Worm (Caenorhabditis elegans) whole organism, L3 larva: ENCODE data around the gene irld-24.

ENCODE experiments used
- ama-1 ChIP-seq: fragments of 150-350 bp; optimal IDR thresholded peaks from 2 replicates; lab custom pipeline; 2018
- ceh-16 ChIP-seq: sonication (generic microtip); optimal IDR thresholded peaks from 2 replicates; lab custom pipeline; 2017; ENCODE audit warnings: missing biosample characterization, missing genetic modification characterization
- ceh-28 ChIP-seq: fragments of 150-350 bp; optimal IDR thresholded peaks from 2 replicates; lab custom pipeline; 2014; ENCODE audit warnings: missing biosample characterization, missing genetic modification reagents, missing genetic modification characterization
- ceh-9 ChIP-seq: sonication (generic microtip); optimal IDR thresholded peaks from 2 replicates; lab custom pipeline; 2018; ENCODE audit warnings: missing biosample characterization, missing genetic modification characterization
- egl-5 ChIP-seq: fragments of 150-350 bp; optimal IDR thresholded peaks from 2 replicates; lab custom pipeline; 2017; ENCODE audit warnings: missing biosample characterization, missing genetic modification reagents, missing genetic modification characterization, inconsistent platforms
- elt-1 ChIP-seq: fragments of 150-350 bp; optimal IDR thresholded peaks from 2 replicates; lab custom pipeline; 2014; ENCODE audit warnings: missing biosample characterization, missing genetic modification characterization
- elt-2 ChIP-seq: sonication (generic microtip); optimal IDR thresholded peaks from 2 replicates; lab custom pipeline; 2016; ENCODE audit warnings: missing genetic modification reagents, mild to moderate bottlenecking, missing genetic modification characterization, missing compliant biosample characterization
- fos-1 ChIP-seq: fragments of 150-350 bp; optimal IDR thresholded peaks from 2 replicates; lab custom pipeline; 2014; ENCODE audit warnings: missing biosample characterization, missing genetic modification characterization
- hmg-11 ChIP-seq: sonication (generic microtip); optimal IDR thresholded peaks from 2 replicates; lab custom pipeline; 2016; ENCODE audit warnings: missing genetic modification characterization, missing compliant biosample characterization
- lin-15B ChIP-seq: fragments of 150-350 bp; optimal IDR thresholded peaks from 2 replicates; lab custom pipeline; 2014; ENCODE audit warnings: missing biosample characterization, missing genetic modification characterization
- lin-39 ChIP-seq: fragments of 150-350 bp; optimal IDR thresholded peaks from 2 replicates; lab custom pipeline; 2018; ENCODE audit warnings: missing biosample characterization, missing genetic modification reagents, missing genetic modification characterization
- nfya-1 ChIP-seq: sonication (generic microtip); optimal IDR thresholded peaks from 2 replicates; lab custom pipeline; 2017; ENCODE audit warnings: missing genetic modification characterization, mild to moderate bottlenecking, missing compliant biosample characterization, antibody characterized with exemption, moderate library complexity; ENCODE audit not compliant: insufficient read depth
- nhr-11 ChIP-seq: fragments of 150-350 bp; optimal IDR thresholded peaks from 2 replicates; lab custom pipeline; 2014; ENCODE audit warnings: missing biosample characterization, missing genetic modification characterization
- nhr-23 ChIP-seq: fragments of 150-350 bp; optimal IDR thresholded peaks from 2 replicates; lab custom pipeline; 2014; ENCODE audit warnings: missing biosample characterization, missing genetic modification reagents, missing genetic modification characterization
- nhr-25 ChIP-seq: sonication (generic microtip); optimal IDR thresholded peaks from 2 replicates; lab custom pipeline; 2017; ENCODE audit warnings: missing biosample characterization, missing genetic modification characterization
- nhr-28 ChIP-seq: fragments of 150-350 bp; optimal IDR thresholded peaks from 2 replicates; lab custom pipeline; 2014; ENCODE audit warnings: missing biosample characterization, missing genetic modification characterization
- nhr-43 ChIP-seq: sonication (generic microtip); optimal IDR thresholded peaks from 2 replicates; lab custom pipeline; 2016; ENCODE audit warnings: mild to moderate bottlenecking, missing genetic modification characterization, missing compliant biosample characterization; ENCODE audit not compliant: poor library complexity, severe bottlenecking
- nhr-76 ChIP-seq: fragments of 150-350 bp; sonication (generic microtip); optimal IDR thresholded peaks from 5 replicates; lab custom pipeline; 2014; ENCODE audit warnings: missing biosample characterization, missing genetic modification characterization
- pha-4 ChIP-seq: fragments of 150-350 bp; optimal IDR thresholded peaks from 2 replicates; lab custom pipeline; 2014; ENCODE audit warnings: missing biosample characterization, missing genetic modification reagents, missing genetic modification characterization
- pqm-1 ChIP-seq: fragments of 150-350 bp; optimal IDR thresholded peaks from 2 replicates; lab custom pipeline; 2017; ENCODE audit warnings: missing biosample characterization, missing genetic modification characterization, inconsistent platforms
- sea-2 ChIP-seq: fragments of 150-350 bp; sonication (generic microtip); optimal IDR thresholded peaks from 4 replicates; lab custom pipeline; 2014; ENCODE audit warnings: missing biosample characterization, missing genetic modification reagents, missing genetic modification characterization
- skn-1 ChIP-seq: fragments of 150-350 bp; optimal IDR thresholded peaks from 2 replicates; lab custom pipeline; 2014; ENCODE audit warnings: missing biosample characterization, missing genetic modification characterization
- snpc-4 ChIP-seq: fragments of 150-350 bp; optimal IDR thresholded peaks from 2 replicates; lab custom pipeline; 2014; ENCODE audit warnings: missing biosample characterization, missing genetic modification characterization
- tbx-2 ChIP-seq: sonication (generic microtip); optimal IDR thresholded peaks from 2 replicates; lab custom pipeline; 2016; ENCODE audit warnings: mild to moderate bottlenecking, missing genetic modification characterization, missing compliant biosample characterization
- unc-39 ChIP-seq: sonication (generic microtip); optimal IDR thresholded peaks from 4 replicates; lab custom pipeline; 2017; ENCODE audit warnings: missing biosample characterization, missing genetic modification characterization
- zag-1 ChIP-seq: fragments of 150-350 bp; optimal IDR thresholded peaks from 2 replicates; lab custom pipeline; 2014; ENCODE audit warnings: missing biosample characterization, missing genetic modification characterization
- ztf-11 ChIP-seq: fragments of 150-350 bp; optimal IDR thresholded peaks from 2 replicates; lab custom pipeline; 2014; ENCODE audit warnings: missing biosample characterization, missing genetic modification characterization
- ztf-4 ChIP-seq: fragments of 150-350 bp; optimal IDR thresholded peaks from 2 replicates; lab custom pipeline; 2014; ENCODE audit warnings: missing biosample characterization, missing genetic modification characterization

irld-24 gene

ce11 chrX:13977439-13978118 is 8.8 kb upstream of the irld-24 start, which contains the start of gene F48F7.6:
F48F7.6 (plus strand) TSS chrX:13977829.
- TF ChIP-seq ceh-28 (tag; lab: Kevin White, UChicago) (peak; percentile 29), lin-15B (tag; lab: Kevin White, UChicago) (peak; percentile 51), elt-2 (tag; lab: Kevin White, UChicago) (peak; percentile 17), pha-4 (tag; lab: Kevin White, UChicago) (peak; percentile 64), ceh-9 (no peak), nhr-43 (tag; lab: Kevin White, UChicago) (no peak), fos-1 (tag; lab: Kevin White, UChicago) (no peak), egl-5 (peak; percentile 73), ceh-16 (no peak), snpc-4 (peak; percentile 15), tbx-2 (tag; lab: Kevin White, UChicago) (peak; percentile 10), lin-39 (tag; lab: Kevin White, UChicago) (peak; percentile 92), sea-2 (no peak), hmg-11 (peak; percentile 57), nfya-1 (tag; lab: Kevin White, UChicago) (peak; percentile 69)
- TF ChIP-seq, all 47 proteins: peak for 10

- TF ChIP-seq elt-2 (tag; lab: Kevin White, UChicago) = peak; percentile 64
Observed at ce11 chrX:13980417-13980816, 6.0 kb upstream of the irld-24 start, which contains the start of gene arrd-24. arrd-24 (minus strand) TSS chrX:13980517.

ce11 chrX:13990680-13991079 is 4.3 kb downstream of the irld-24 start, which contains the start of gene C31E10.11:
C31E10.11 (minus strand) TSS chrX:13990780.
- TF ChIP-seq ztf-4 (tag; lab: Kevin White, UChicago) (no peak), nhr-11 (tag; lab: Kevin White, UChicago) (no peak), hmg-11 (no peak), nhr-28 (tag; lab: Kevin White, UChicago) (no peak), egl-5 (no peak), ceh-16 (no peak), ama-1 (lab: Kevin White, UChicago) (no peak), tbx-2 (tag; lab: Kevin White, UChicago) (no peak)

- no peak for TF ChIP-seq sea-2
- TF ChIP-seq hmg-11 = peak; percentile 79
- peak; percentile 9 for TF ChIP-seq nhr-23 (tag; lab: Kevin White, UChicago)
- TF ChIP-seq nhr-25 (tag; lab: Kevin White, UChicago) = peak; percentile 31
- no peak for TF ChIP-seq nhr-76 (tag; lab: Kevin White, UChicago)
- TF ChIP-seq ztf-11 (tag; lab: Kevin White, UChicago) = no peak
- peak; percentile 10 for TF ChIP-seq snpc-4
- TF ChIP-seq zag-1 (tag; lab: Kevin White, UChicago) = no peak
- peak; percentile 66 for TF ChIP-seq pha-4 (tag; lab: Kevin White, UChicago)
- TF ChIP-seq skn-1 (tag; lab: Kevin White, UChicago) = no peak
- TF ChIP-seq lin-15B (tag; lab: Kevin White, UChicago) = peak; percentile 24
- TF ChIP-seq elt-1 (tag; lab: Kevin White, UChicago) = no peak
- TF ChIP-seq tbx-2 (tag; lab: Kevin White, UChicago) = no peak
- no peak for TF ChIP-seq unc-39
- peak; percentile 11 for TF ChIP-seq elt-2 (tag; lab: Kevin White, UChicago)
- peak; percentile 22 for TF ChIP-seq lin-39 (tag; lab: Kevin White, UChicago)
- TF ChIP-seq ama-1 (lab: Kevin White, UChicago) = no peak
- TF ChIP-seq, all 47 proteins: peak for 8
Observed at ce11 chrX:13995803-13996388, 9.5 kb downstream of the irld-24 start, which contains the start of the genes C31E10.5 and C31E10.6. C31E10.5 (minus strand) TSS chrX:13995834. C31E10.6 (plus strand) TSS chrX:13996338.

- no peak for TF ChIP-seq snpc-4
- peak; percentile 21 for TF ChIP-seq pha-4 (tag; lab: Kevin White, UChicago)
- peak; percentile 85 for TF ChIP-seq pqm-1
- no peak for TF ChIP-seq sea-2
- TF ChIP-seq elt-2 (tag; lab: Kevin White, UChicago) = peak; percentile 69
- TF ChIP-seq ceh-28 (tag; lab: Kevin White, UChicago) = peak; percentile 72
- peak; percentile 66 for TF ChIP-seq nhr-23 (tag; lab: Kevin White, UChicago)
- TF ChIP-seq, all 47 proteins: peak for 5
Observed at ce11 chrX:14000198-14000748, 13.9 kb downstream of the irld-24 start.
